Fruit fly (Drosophila melanogaster): ENCODE results near the gene CG9536.

CG9536 gene

DNA sequence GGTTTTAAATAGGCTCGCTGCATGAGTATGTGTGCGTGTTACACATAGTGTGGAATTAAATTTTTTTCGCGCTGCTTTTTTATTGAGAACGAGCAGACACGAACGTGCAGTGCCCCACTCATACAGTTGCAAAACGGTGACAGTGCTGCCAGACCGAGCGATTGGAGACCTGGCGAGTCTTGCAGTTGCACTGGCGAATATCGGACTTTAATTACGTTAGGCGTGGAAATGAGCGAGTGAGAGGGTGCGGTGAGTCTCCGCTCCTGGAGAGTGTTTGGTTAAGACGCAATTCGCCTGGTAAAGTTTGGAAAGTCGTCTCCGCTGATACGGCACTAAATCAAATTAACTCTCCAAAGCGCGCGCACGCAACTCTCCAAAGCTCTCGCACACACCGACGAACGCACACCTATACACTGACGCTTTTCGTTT, 4.5 kb upstream of the CG9536 start (continued):
- TF ChIP-seq Rfx (GFP tag; IDR thresholded peaks at IDR 0.05) = peak; percentile 46; the same call in 1 of the 2 replicates
- peak in 1 of 2 experiments; percentile 35 for TF ChIP-seq Pdp1 (GFP tag; optimal IDR thresholded peaks at IDR 0.05)
- TF ChIP-seq CG13624 (GFP tag; optimal IDR thresholded peaks at IDR 0.05) = peak; percentile 84
- TF ChIP-seq Fer2 (tag; optimal IDR thresholded peaks at IDR 0.05) = no peak
- no peak for TF ChIP-seq lmd (GFP tag; IDR thresholded peaks at IDR 0.05)
- TF ChIP-seq exex (tag; optimal IDR thresholded peaks at IDR 0.05) = peak; percentile 58
- 0 out of 3 replicates have a peak, but pooled peaks have one; percentile 33 for TF ChIP-seq CG6175 (GFP tag; IDR thresholded peaks at IDR 0.05)
- TF ChIP-seq Med (GFP tag) = peak; percentile 81
- no peak; the same call in 1 of the 2 replicates for TF ChIP-seq CG14014 (GFP tag; IDR thresholded peaks at IDR 0.05)
- TF ChIP-seq Drgx (GFP tag; IDR thresholded peaks at IDR 0.05) = peak; percentile 34; the same call in 1 of the 2 replicates
- no peak for TF ChIP-seq sr (GFP tag; IDR thresholded peaks at IDR 0.05)

DNA sequence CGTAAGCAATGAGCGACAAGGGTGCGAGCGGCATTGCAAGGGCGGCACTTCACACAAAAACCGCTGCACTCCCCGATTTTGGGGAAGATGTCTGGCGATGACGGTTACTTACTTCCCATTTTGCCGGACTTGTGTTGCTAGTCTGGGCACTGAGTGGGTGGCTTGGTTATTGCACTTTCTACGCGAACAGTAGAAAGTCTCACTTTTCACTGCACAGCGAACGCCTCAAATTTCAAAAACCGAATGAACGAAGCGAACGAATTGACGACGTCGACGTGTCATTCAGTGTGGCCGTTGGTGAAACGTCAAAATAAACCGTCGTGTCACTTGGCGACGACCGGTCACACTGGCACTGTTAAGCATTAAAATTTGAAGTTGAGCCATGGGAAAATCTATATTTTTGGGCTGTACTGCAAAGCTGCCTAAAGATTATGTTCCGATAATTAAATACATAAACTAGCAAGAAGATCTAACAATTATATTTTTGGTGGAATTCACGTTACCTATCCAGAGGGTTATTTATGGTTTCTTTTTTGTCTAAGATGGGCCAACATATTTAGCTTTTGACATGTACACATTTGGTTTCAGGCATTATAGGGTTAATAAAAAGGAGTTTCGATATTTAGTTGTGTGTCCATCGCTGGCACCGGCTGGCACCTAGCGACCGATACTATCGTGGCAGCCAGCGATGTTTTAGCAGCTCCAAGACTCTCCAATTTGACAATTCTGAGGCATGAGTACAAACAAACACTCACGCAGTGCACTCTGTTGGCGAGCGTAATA, 3.6 kb upstream of the CG9536 start, which contains the start of the genes Sec61alpha and Daxx:
Sec61alpha (minus strand) TSS at position 364 of the 783 bp plus-strand sequence.
Daxx (plus strand) TSS at position 718 of the 783 bp plus-strand sequence.
- peak; percentile 95 for TF ChIP-seq CG18011 (GFP tag; optimal IDR thresholded peaks at IDR 0.05)
- no peak for TF ChIP-seq Vsx1 (GFP tag; optimal IDR thresholded peaks at IDR 0.05)
- TF ChIP-seq Adf1 (GFP tag; IDR thresholded peaks at IDR 0.05) = peak; percentile 42
- TF ChIP-seq CG32772 (GFP tag; IDR thresholded peaks at IDR 0.05) = peak; percentile 79
- TF ChIP-seq Drgx (GFP tag; IDR thresholded peaks at IDR 0.05) = peak; percentile 71
- peak; percentile 100 for TF ChIP-seq hb (GFP tag; IDR thresholded peaks at IDR 0.05; ENCODE audit: partially characterized antibody)
- TF ChIP-seq bcd (GFP tag; optimal IDR thresholded peaks at IDR 0.05) = peak; percentile 79
- TF ChIP-seq CG11085 (GFP tag; IDR thresholded peaks at IDR 0.05) = peak; percentile 80
- peak; percentile 80 for TF ChIP-seq Myb (GFP tag; optimal IDR thresholded peaks at IDR 0.05)
- peak; percentile 89 for TF ChIP-seq Xbp1 (GFP tag; optimal IDR thresholded peaks at IDR 0.05)
- peak; percentile 93 for TF ChIP-seq slbo (GFP tag; IDR thresholded peaks at IDR 0.05)
- peak; percentile 70 for TF ChIP-seq CG17568 (GFP tag; optimal IDR thresholded peaks at IDR 0.05)
- peak; percentile 85 for TF ChIP-seq CG2889 (GFP tag; IDR thresholded peaks at IDR 0.05)
- TF ChIP-seq Nf-YA (GFP tag; IDR thresholded peaks at IDR 0.05) = peak; percentile 68; the same call in 1 of the 2 replicates
- TF ChIP-seq CG14050 (GFP tag; IDR thresholded peaks at IDR 0.05) = peak; percentile 76
- TF ChIP-seq CG1792 (GFP tag; optimal IDR thresholded peaks at IDR 0.05) = peak; percentile 71
- peak; percentile 100 for TF ChIP-seq Bgb (GFP tag; IDR thresholded peaks at IDR 0.05; ENCODE audit: partially characterized antibody)
- peak; percentile 43 for TF ChIP-seq gcm2 (GFP tag; optimal IDR thresholded peaks at IDR 0.05)
- peak; percentile 83 for TF ChIP-seq CG11247 (GFP tag; IDR thresholded peaks at IDR 0.05)
- peak; percentile 64 for TF ChIP-seq CG34422 (GFP tag; IDR thresholded peaks at IDR 0.05)
- peak; percentile 68 for TF ChIP-seq CG10979 (tag; optimal IDR thresholded peaks at IDR 0.05)
- peak; percentile 98 for TF ChIP-seq CG13287 (GFP tag; IDR thresholded peaks at IDR 0.05; ENCODE audit: partially characterized antibody)
- TF ChIP-seq sens-2 (GFP tag; IDR thresholded peaks at IDR 0.05) = peak; percentile 73
- peak; percentile 88 for TF ChIP-seq cas (GFP tag; IDR thresholded peaks at IDR 0.05)
- TF ChIP-seq Camta (GFP tag; optimal IDR thresholded peaks at IDR 0.05) = peak; percentile 74
- TF ChIP-seq Atf3 (GFP tag; optimal IDR thresholded peaks at IDR 0.05) = peak; percentile 84
- no peak for TF ChIP-seq Hey (tag; optimal IDR thresholded peaks at IDR 0.05)
- no peak for TF ChIP-seq zf30C (GFP tag; optimal IDR thresholded peaks at IDR 0.05)
- no peak for TF ChIP-seq ash1 (GFP tag; optimal IDR thresholded peaks at IDR 0.05)
- TF ChIP-seq wdn (GFP tag; IDR thresholded peaks at IDR 0.05) = peak; percentile 81
- peak; percentile 77 for TF ChIP-seq Bdp1 (GFP tag; optimal IDR thresholded peaks at IDR 0.05)
- TF ChIP-seq CG3995 (GFP tag; optimal IDR thresholded peaks at IDR 0.05) = peak; percentile 52
- no peak for TF ChIP-seq CG31365 (tag; optimal IDR thresholded peaks at IDR 0.05)
- peak; percentile 51 for TF ChIP-seq CG12236 (GFP tag; optimal IDR thresholded peaks at IDR 0.05)
- peak; percentile 22 for TF ChIP-seq CG9437 (GFP tag; optimal IDR thresholded peaks at IDR 0.05)
- peak; percentile 60; the same call in 1 of the 2 replicates for TF ChIP-seq GATAe (GFP tag; conservative IDR thresholded peaks at IDR 0.05)
- TF ChIP-seq CG4854 (GFP tag; optimal IDR thresholded peaks at IDR 0.05) = peak; percentile 64
- peak; percentile 20 for TF ChIP-seq CG6854 (GFP tag; optimal IDR thresholded peaks at IDR 0.05)
